Fruit fly (Drosophila melanogaster): ENCODE data around the gene CG6569.
A peak's percentile ranks its signal among the peaks of the same experiment; 100 is the strongest.

DNA sequence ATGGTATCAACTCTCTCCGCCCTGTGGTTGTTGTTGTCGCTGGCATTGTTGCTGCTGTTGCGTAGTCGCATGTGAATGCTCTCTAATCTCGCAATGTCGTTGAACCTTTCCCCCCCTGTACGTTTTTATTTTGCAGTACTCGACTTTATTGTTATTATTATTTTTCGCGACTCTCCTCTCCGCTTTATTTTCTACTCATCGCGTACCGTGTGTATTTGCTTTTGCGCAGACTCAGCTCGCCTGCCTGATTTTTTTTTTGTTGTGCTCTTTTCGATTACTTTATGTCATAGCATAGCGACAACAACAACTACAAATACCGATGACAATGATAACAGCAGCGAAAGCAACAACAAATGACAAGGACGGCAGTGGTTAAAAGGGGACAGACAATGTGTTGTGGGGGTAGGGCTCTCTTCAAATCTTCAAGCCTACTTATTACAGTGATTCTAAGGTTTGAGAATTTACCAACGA lies 38.2 kb downstream of the CG6569 start:
- no peak for TF ChIP-seq psq (optimal IDR thresholded peaks at IDR 0.05)
- TF ChIP-seq EcR (GFP tag; optimal IDR thresholded peaks at IDR 0.05): peak; percentile 95 to 98
- TF ChIP-seq CG8478 (optimal IDR thresholded peaks at IDR 0.05): no peak
- no peak for TF ChIP-seq Dll (optimal IDR thresholded peaks at IDR 0.05)
- no peak for TF ChIP-seq pan (optimal IDR thresholded peaks at IDR 0.05)
